Fruit fly (Drosophila melanogaster) whole organism: ENCODE measurements around the gene CG8087.

Experiments used
- pan ChIP-seq: fragments of >200 bp; optimal IDR thresholded peaks from 2 replicates; lab custom pipeline; 2017
- psq ChIP-seq: fragments of >200 bp; optimal IDR thresholded peaks from 2 replicates; lab custom pipeline; 2017
- usp ChIP-seq: fragments of >200 bp; optimal IDR thresholded peaks from 2 replicates; lab custom pipeline; 2017; ENCODE audit warnings: missing biosample characterization, missing genetic modification characterization, mixed read lengths

dm6 chr3R:14562040-14562439 lies 2.6 kb downstream of the CG8087 start, which contains the start of gene CG14851:
- TF ChIP-seq usp (no peak), psq (lab: Kevin White, UChicago) (no peak), pan (lab: Kevin White, UChicago) (no peak)
